Worm (Caenorhabditis elegans): ENCODE results near the gene prx-3.

prx-3 gene

ce11 chrX:6109288-6109770, 3.4 kb downstream of the prx-3 start, which contains the start of gene kynu-1:
Gene kynu-1 (minus strand): TSS chrX:6109338.
- TF ChIP-seq drap-1 (GFP tag; optimal IDR thresholded peaks at IDR 0.05), result no peak
- TF ChIP-seq elt-1 (tag; optimal IDR thresholded peaks at IDR 0.05; ENCODE audit: borderline replicate concordance, insufficient read depth), result peak; percentile 95

- TF ChIP-seq drap-1 (GFP tag; optimal IDR thresholded peaks at IDR 0.05), result no peak
- no peak for TF ChIP-seq unc-39 (tag; optimal IDR thresholded peaks at IDR 0.05)
- TF ChIP-seq mab-5 (tag; optimal IDR thresholded peaks at IDR 0.05), result no peak
- TF ChIP-seq flh-1 (GFP tag; optimal IDR thresholded peaks at IDR 0.05), result no peak
- no peak for TF ChIP-seq zip-8 (tag; optimal IDR thresholded peaks at IDR 0.05)
- no peak for TF ChIP-seq nhr-2 (tag; optimal IDR thresholded peaks at IDR 0.05)
- TF ChIP-seq ceh-39 (tag; optimal IDR thresholded peaks at IDR 0.05), result no peak
- no peak for TF ChIP-seq elt-3 (tag; optimal IDR thresholded peaks at IDR 0.05)
- no peak for TF ChIP-seq lsy-2 (tag; optimal IDR thresholded peaks at IDR 0.05)
- TF ChIP-seq ztf-11 (tag; optimal IDR thresholded peaks at IDR 0.05), result no peak
- TF ChIP-seq elt-1 (tag; optimal IDR thresholded peaks at IDR 0.05; ENCODE audit: borderline replicate concordance, insufficient read depth), result no peak
- TF ChIP-seq lin-13 (tag; optimal IDR thresholded peaks at IDR 0.05), result no peak
- TF ChIP-seq nhr-28 (tag; optimal IDR thresholded peaks at IDR 0.05), result no peak
- TF ChIP-seq sem-2 (GFP tag; optimal IDR thresholded peaks at IDR 0.05), result no peak
- TF ChIP-seq unc-62 (GFP tag; optimal IDR thresholded peaks at IDR 0.05), result no peak
Measured at ce11 chrX:6107962-6108361, 4.8 kb downstream of the prx-3 start.

ce11 chrX:6103297-6103696, 9.4 kb downstream of the prx-3 start, which contains the start of gene C15H9.11:
Gene C15H9.11 (minus strand): TSS chrX:6103397.
- TF ChIP-seq unc-62 (GFP tag; optimal IDR thresholded peaks at IDR 0.05) (no peak), nhr-76 (tag; optimal IDR thresholded peaks at IDR 0.05) (no peak), lin-13 (tag; optimal IDR thresholded peaks at IDR 0.05) (no peak), M03D4.4 (tag; optimal IDR thresholded peaks at IDR 0.05) (no peak), nhr-2 (tag; optimal IDR thresholded peaks at IDR 0.05) (no peak), flh-1 (GFP tag; optimal IDR thresholded peaks at IDR 0.05) (no peak), ceh-39 (tag; optimal IDR thresholded peaks at IDR 0.05) (no peak), zip-8 (tag; optimal IDR thresholded peaks at IDR 0.05) (no peak), unc-39 (tag; optimal IDR thresholded peaks at IDR 0.05) (no peak), blmp-1 (tag; optimal IDR thresholded peaks at IDR 0.05) (no peak), ces-1 (GFP tag; optimal IDR thresholded peaks at IDR 0.05) (no peak), cnd-1 (tag; optimal IDR thresholded peaks at IDR 0.05) (no peak), ham-2 (GFP tag; optimal IDR thresholded peaks at IDR 0.05) (no peak), unc-120 (tag; optimal IDR thresholded peaks at IDR 0.05; ENCODE audit: poor library complexity, severe bottlenecking) (no peak), snpc-4 (tag; optimal IDR thresholded peaks at IDR 0.05) (no peak), pha-4 (tag; optimal IDR thresholded peaks at IDR 0.05) (no peak), bed-3 (GFP tag; optimal IDR thresholded peaks at IDR 0.05) (no peak), elt-1 (tag; optimal IDR thresholded peaks at IDR 0.05; ENCODE audit: borderline replicate concordance, insufficient read depth) (no peak), nhr-12 (tag; optimal IDR thresholded peaks at IDR 0.05) (no peak), mls-2 (tag; optimal IDR thresholded peaks at IDR 0.05) (no peak)

ce11 chrX:6100395-6101099, 12.2 kb downstream of the prx-3 start:
- no peak for TF ChIP-seq pha-4 (tag; optimal IDR thresholded peaks at IDR 0.05)
- no peak for TF ChIP-seq nhr-28 (tag; optimal IDR thresholded peaks at IDR 0.05)
- TF ChIP-seq elt-1 (tag; optimal IDR thresholded peaks at IDR 0.05; ENCODE audit: borderline replicate concordance, insufficient read depth), result no peak

ce11 chrX:6098420-6098819, 14.3 kb downstream of the prx-3 start:
- TF ChIP-seq nhr-76 (tag; optimal IDR thresholded peaks at IDR 0.05) (no peak), sptf-1 (tag; optimal IDR thresholded peaks at IDR 0.05) (no peak), nhr-2 (tag; optimal IDR thresholded peaks at IDR 0.05) (peak; percentile 60), ceh-39 (tag; optimal IDR thresholded peaks at IDR 0.05) (no peak)

ce11 chrX:6097551-6097950, 15.2 kb downstream of the prx-3 start, which contains the start of gene C15H9.4:
Gene C15H9.4 (plus strand): TSS chrX:6097643.
- TF ChIP-seq hlh-1 (tag; optimal IDR thresholded peaks at IDR 0.05) (peak; percentile 73), elt-3 (tag; optimal IDR thresholded peaks at IDR 0.05) (no peak), unc-120 (tag; optimal IDR thresholded peaks at IDR 0.05; ENCODE audit: poor library complexity, severe bottlenecking) (peak; percentile 59), nhr-28 (tag; optimal IDR thresholded peaks at IDR 0.05) (no peak), ceh-43 (GFP tag; optimal IDR thresholded peaks at IDR 0.05) (peak; percentile 49), mep-1 (tag; optimal IDR thresholded peaks at IDR 0.05) (peak; percentile 16), M03D4.4 (tag; optimal IDR thresholded peaks at IDR 0.05) (peak; percentile 66), zip-8 (tag; optimal IDR thresholded peaks at IDR 0.05) (no peak), lin-13 (tag; optimal IDR thresholded peaks at IDR 0.05) (peak; percentile 57), lsy-2 (tag; optimal IDR thresholded peaks at IDR 0.05) (peak; percentile 12), sem-2 (GFP tag; optimal IDR thresholded peaks at IDR 0.05) (peak; percentile 26), cnd-1 (tag; optimal IDR thresholded peaks at IDR 0.05) (peak; percentile 84), nhr-237 (tag; optimal IDR thresholded peaks at IDR 0.05) (no peak), bed-3 (GFP tag; optimal IDR thresholded peaks at IDR 0.05) (no peak), nhr-76 (tag; optimal IDR thresholded peaks at IDR 0.05) (no peak), snpc-4 (tag; optimal IDR thresholded peaks at IDR 0.05) (no peak), ces-1 (GFP tag; optimal IDR thresholded peaks at IDR 0.05) (peak; percentile 71), mls-2 (tag; optimal IDR thresholded peaks at IDR 0.05) (peak; percentile 70), nhr-2 (tag; optimal IDR thresholded peaks at IDR 0.05) (no peak), ceh-39 (tag; optimal IDR thresholded peaks at IDR 0.05) (peak; percentile 2), pha-4 (tag; optimal IDR thresholded peaks at IDR 0.05) (peak; percentile 62), drap-1 (GFP tag; optimal IDR thresholded peaks at IDR 0.05) (peak; percentile 45), sptf-1 (tag; optimal IDR thresholded peaks at IDR 0.05) (peak; percentile 72), ceh-83 (GFP tag; optimal IDR thresholded peaks at IDR 0.05) (peak; percentile 36), ham-2 (GFP tag; optimal IDR thresholded peaks at IDR 0.05) (peak; percentile 88), elt-1 (tag; optimal IDR thresholded peaks at IDR 0.05; ENCODE audit: borderline replicate concordance, insufficient read depth) (peak; percentile 3)

Data from whole organism, mixed stage, embryonic.